Fruit fly (Drosophila melanogaster) whole organism, embryonic: Measurements from ENCODE around the gene CG18081.
A peak's percentile ranks its signal among the peaks of the same experiment; 100 is the strongest.

Source experiments
- CG11723 ChIP-seq: fragments of 200-800 bp; sonication (Bioruptor generic); optimal IDR thresholded peaks from 2 replicates; lab custom pipeline; 2017; ENCODE audit warnings: missing biosample characterization, mild to moderate bottlenecking, missing genetic modification characterization
- CG12219 ChIP-seq: fragments of 200-800 bp; sonication (Bioruptor generic); optimal IDR thresholded peaks from 3 replicates; lab custom pipeline; 2018; ENCODE audit warnings: missing biosample characterization, mild to moderate bottlenecking, missing genetic modification characterization
- CG12236 ChIP-seq: fragments of 200-800 bp; sonication (Bioruptor generic); optimal IDR thresholded peaks from 2 replicates; lab custom pipeline; 2016; ENCODE audit warnings: missing biosample characterization, missing genetic modification characterization
- CG12299 ChIP-seq: fragments of 200-800 bp; sonication (Bioruptor generic); optimal IDR thresholded peaks from 2 replicates; lab custom pipeline; 2018; ENCODE audit warnings: missing biosample characterization, mild to moderate bottlenecking, missing genetic modification characterization
- CG1233 ChIP-seq: fragments of 200-800 bp; sonication (Bioruptor generic); optimal IDR thresholded peaks from 4 replicates; lab custom pipeline; 2018; ENCODE audit warnings: missing biosample characterization, mild to moderate bottlenecking, missing genetic modification characterization
- CG12942 ChIP-seq: fragments of 200-800 bp; sonication (Bioruptor generic); optimal IDR thresholded peaks from 3 replicates; lab custom pipeline; 2016; ENCODE audit warnings: missing biosample characterization, missing genetic modification characterization
- CG14441 ChIP-seq: fragments of 200-800 bp; sonication (Bioruptor generic); IDR thresholded peaks from 2 replicates; pipeline ENCODE4 v1.3.6; 2022; ENCODE audit warnings: missing biosample characterization, missing genetic modification characterization
- CG1602 ChIP-seq: fragments of 200-800 bp; sonication (Bioruptor generic); optimal IDR thresholded peaks from 3 replicates; lab custom pipeline; 2016; ENCODE audit warnings: missing biosample characterization, missing genetic modification characterization
- CG16815 ChIP-seq: fragments of 200-800 bp; sonication (Bioruptor generic); optimal IDR thresholded peaks from 3 replicates; lab custom pipeline; 2017; ENCODE audit warnings: missing biosample characterization, mild to moderate bottlenecking, missing genetic modification characterization
- CG17359 ChIP-seq: fragments of 200-800 bp; sonication (Bioruptor generic); optimal IDR thresholded peaks from 3 replicates; lab custom pipeline; 2018; ENCODE audit warnings: missing biosample characterization, mild to moderate bottlenecking, missing genetic modification characterization, moderate library complexity
- CG30020 ChIP-seq: fragments of 200-800 bp; optimal IDR thresholded peaks from 2 replicates; lab custom pipeline; 2019; ENCODE audit warnings: missing biosample characterization, mild to moderate bottlenecking, missing genetic modification characterization, moderate library complexity
- CG3838 ChIP-seq: fragments of 200-800 bp; sonication (Bioruptor generic); optimal IDR thresholded peaks from 3 replicates; lab custom pipeline; 2016; ENCODE audit warnings: missing biosample characterization, missing genetic modification characterization
- CG5953 ChIP-seq: fragments of 200-800 bp; sonication (Bioruptor generic); IDR thresholded peaks from 2 replicates; pipeline ENCODE4 v1.3.6; 2022; ENCODE audit warnings: missing biosample characterization, missing genetic modification characterization
- CG7928 ChIP-seq: fragments of 200-800 bp; sonication (Bioruptor generic); optimal IDR thresholded peaks from 2 replicates; lab custom pipeline; 2017; ENCODE audit warnings: missing biosample characterization, mild to moderate bottlenecking, missing genetic modification characterization
- CG8281 ChIP-seq: fragments of 200-800 bp; sonication (Bioruptor generic); optimal IDR thresholded peaks from 2 replicates; lab custom pipeline; 2018; ENCODE audit warnings: missing biosample characterization, mild to moderate bottlenecking, missing genetic modification characterization, moderate library complexity
- CG8944 ChIP-seq: fragments of 200-800 bp; sonication (Bioruptor generic); optimal IDR thresholded peaks from 3 replicates; lab custom pipeline; 2016; ENCODE audit warnings: missing biosample characterization, missing genetic modification characterization
- CG9727 ChIP-seq: fragments of 200-800 bp; sonication (Bioruptor generic); optimal IDR thresholded peaks from 3 replicates; lab custom pipeline; 2017; ENCODE audit warnings: missing biosample characterization, mild to moderate bottlenecking, missing genetic modification characterization
- Doc3 ChIP-seq: fragments of 200-800 bp; sonication (Bioruptor generic); IDR thresholded peaks from 3 replicates; pipeline ENCODE4 v1.3.6; 2022; ENCODE audit warnings: missing biosample characterization, missing genetic modification characterization; ENCODE audit not compliant: partially characterized antibody
- E2f2 ChIP-seq: fragments of 200-800 bp; sonication (Bioruptor generic); IDR thresholded peaks from 2 replicates; pipeline ENCODE4 v1.3.6; 2022; ENCODE audit warnings: missing biosample characterization, missing genetic modification characterization
- HHEX ChIP-seq: fragments of 200-800 bp; sonication (Bioruptor generic); optimal IDR thresholded peaks from 3 replicates; lab custom pipeline; 2017; ENCODE audit warnings: missing biosample characterization, mild to moderate bottlenecking, missing genetic modification characterization, missing genetic modification reagents
- Neu2 ChIP-seq: fragments of 200-800 bp; sonication (Bioruptor generic); optimal IDR thresholded peaks from 3 replicates; lab custom pipeline; 2016; ENCODE audit warnings: missing biosample characterization, missing genetic modification characterization, borderline replicate concordance
- Oli ChIP-seq: fragments of 200-800 bp; sonication (Bioruptor generic); optimal IDR thresholded peaks from 2 replicates; lab custom pipeline; 2018; ENCODE audit warnings: missing biosample characterization, mild to moderate bottlenecking, missing genetic modification characterization, moderate library complexity
- Scr ChIP-seq: fragments of 200-800 bp; sonication (Bioruptor generic); IDR thresholded peaks from 2 replicates; pipeline ENCODE4 v1.3.6; 2022; ENCODE audit warnings: missing biosample characterization, missing genetic modification characterization; ENCODE audit not compliant: partially characterized antibody
- Side ChIP-seq: fragments of 200-800 bp; sonication (Bioruptor generic); optimal IDR thresholded peaks from 2 replicates; lab custom pipeline; 2016; ENCODE audit warnings: missing biosample characterization, missing genetic modification characterization
- Sin3A ChIP-seq: fragments of >200 bp; optimal IDR thresholded peaks from 2 replicates; lab custom pipeline; 2018
- Sry-δ ChIP-seq: fragments of 200-800 bp; sonication (Bioruptor generic); optimal IDR thresholded peaks from 2 replicates; lab custom pipeline; 2016; ENCODE audit warnings: missing biosample characterization, missing genetic modification characterization
- Trl ChIP-seq, 3 experiments: fragments of >200 bp in 2 of 3; fragments of 200-800 bp in 1 of 3; sonication (Bioruptor generic) in 1 of 3; optimal IDR thresholded peaks; 2 replicates in 1 of 3; 3 replicates in 2 of 3; lab custom pipeline; 2016 to 2017; ENCODE audit warnings: missing biosample characterization in 1 of 3, missing genetic modification characterization in 1 of 3
- Usf ChIP-seq: fragments of 200-800 bp; sonication (Bioruptor generic); optimal IDR thresholded peaks from 2 replicates; lab custom pipeline; 2017; ENCODE audit warnings: missing genotype, missing biosample characterization, missing genetic modification characterization
- Vsx1 ChIP-seq: fragments of 200-800 bp; sonication (Bioruptor generic); optimal IDR thresholded peaks from 2 replicates; lab custom pipeline; 2017; ENCODE audit warnings: missing biosample characterization, mild to moderate bottlenecking, missing genetic modification characterization, missing genetic modification reagents
- aop ChIP-seq: fragments of 200-800 bp; sonication (Bioruptor generic); IDR thresholded peaks from 2 replicates; pipeline ENCODE4 v1.3.6; 2022; ENCODE audit warnings: missing biosample characterization, missing genetic modification characterization
- ara ChIP-seq: fragments of 200-800 bp; sonication (Bioruptor generic); IDR thresholded peaks from 2 replicates; pipeline ENCODE4 v1.3.6; 2022; ENCODE audit warnings: missing biosample characterization, missing genetic modification characterization
- bowl ChIP-seq: fragments of 200-800 bp; sonication (Bioruptor generic); IDR thresholded peaks from 2 replicates; pipeline ENCODE4 v1.3.6; 2022; ENCODE audit warnings: missing biosample characterization, missing genetic modification characterization
- chif ChIP-seq, 2 experiments: fragments of 200-800 bp; sonication (Bioruptor generic); optimal IDR thresholded peaks; 3 replicates each; lab custom pipeline; 2016; ENCODE audit warnings: missing biosample characterization in 2 of 2, missing genetic modification characterization in 2 of 2
- danr ChIP-seq: fragments of 200-800 bp; sonication (Bioruptor generic); IDR thresholded peaks from 2 replicates; pipeline ENCODE4 v1.3.6; 2022; ENCODE audit warnings: missing biosample characterization, missing genetic modification characterization
- dysf ChIP-seq: fragments of 200-800 bp; sonication (Bioruptor generic); IDR thresholded peaks from 3 replicates; pipeline ENCODE4 v1.3.6; 2022; ENCODE audit warnings: missing biosample characterization, missing genetic modification characterization
- eve ChIP-seq, 2 experiments: fragments of >200 bp; optimal IDR thresholded peaks; 2 replicates each; lab custom pipeline; 2017; ENCODE audit warnings: missing biosample characterization in 2 of 2, missing genetic modification characterization in 2 of 2
- hkb ChIP-seq, 2 experiments: fragments of 200-800 bp in 1 of 2; fragments of >200 bp in 1 of 2; sonication (Bioruptor generic) in 1 of 2; IDR thresholded peaks in 1 of 2; optimal IDR thresholded peaks in 1 of 2; 2 replicates each; pipeline versions ENCODE4 v1.3.6 to Lab custom; 2017 to 2022; ENCODE audit warnings: missing biosample characterization in 1 of 2, missing genetic modification characterization in 1 of 2
- hth ChIP-seq: fragments of >200 bp; optimal IDR thresholded peaks from 2 replicates; lab custom pipeline; 2017; ENCODE audit warnings: inconsistent platforms
- jigr1 ChIP-seq: fragments of 200-800 bp; sonication (Bioruptor generic); IDR thresholded peaks from 3 replicates; pipeline ENCODE4 v1.3.6; 2022; ENCODE audit warnings: missing biosample characterization, missing genetic modification characterization
- knrl ChIP-seq: fragments of 200-800 bp; sonication (Bioruptor generic); IDR thresholded peaks from 3 replicates; pipeline ENCODE4 v1.3.6; 2022; ENCODE audit warnings: missing biosample characterization, missing genetic modification characterization; ENCODE audit not compliant: partially characterized antibody
- lab ChIP-seq: fragments of 200-800 bp; sonication (Bioruptor generic); optimal IDR thresholded peaks from 3 replicates; lab custom pipeline; 2017; ENCODE audit warnings: missing biosample characterization, missing genetic modification characterization, mild to moderate bottlenecking, moderate library complexity, missing genetic modification reagents
- mam ChIP-seq: fragments of 200-800 bp; sonication (Bioruptor generic); optimal IDR thresholded peaks from 3 replicates; lab custom pipeline; 2016; ENCODE audit warnings: missing biosample characterization, missing genetic modification characterization
- nerfin-2 ChIP-seq: fragments of 200-800 bp; sonication (Bioruptor generic); IDR thresholded peaks from 2 replicates; pipeline ENCODE4 v1.3.6; 2022; ENCODE audit warnings: missing biosample characterization, missing genetic modification characterization; ENCODE audit not compliant: partially characterized antibody
- oc ChIP-seq: fragments of 200-800 bp; sonication (Bioruptor generic); optimal IDR thresholded peaks from 2 replicates; lab custom pipeline; 2018; ENCODE audit warnings: missing biosample characterization, mild to moderate bottlenecking, missing genetic modification characterization, moderate library complexity
- pho ChIP-seq: fragments of 200-800 bp; sonication (Bioruptor generic); optimal IDR thresholded peaks from 2 replicates; lab custom pipeline; 2016; ENCODE audit warnings: missing biosample characterization, missing genetic modification characterization
- seq ChIP-seq: fragments of 200-800 bp; sonication (Bioruptor generic); IDR thresholded peaks from 2 replicates; pipeline ENCODE4 v1.3.6; 2022; ENCODE audit warnings: missing biosample characterization, missing genetic modification characterization
- tap ChIP-seq: fragments of 200-800 bp; optimal IDR thresholded peaks from 3 replicates; lab custom pipeline; 2019; ENCODE audit warnings: missing biosample characterization, mild to moderate bottlenecking, missing genetic modification characterization, moderate library complexity
- tup ChIP-seq: fragments of 200-800 bp; sonication (Bioruptor generic); optimal IDR thresholded peaks from 2 replicates; lab custom pipeline; 2016; ENCODE audit warnings: missing biosample characterization, mild to moderate bottlenecking, missing genetic modification characterization, moderate library complexity
- wdn ChIP-seq: fragments of 200-800 bp; sonication (Bioruptor generic); IDR thresholded peaks from 2 replicates; pipeline ENCODE4 v1.3.6; 2022; ENCODE audit warnings: missing biosample characterization, missing genetic modification characterization
- z ChIP-seq: fragments of 200-800 bp; sonication (Bioruptor generic); IDR thresholded peaks from 3 replicates; pipeline ENCODE4 v1.3.6; 2022; ENCODE audit warnings: missing biosample characterization, missing genetic modification characterization
- zfh2 ChIP-seq: fragments of 200-800 bp; sonication (Bioruptor generic); optimal IDR thresholded peaks from 2 replicates; lab custom pipeline; 2016; ENCODE audit warnings: missing biosample characterization, missing genetic modification characterization

Gene CG18081

DNA sequence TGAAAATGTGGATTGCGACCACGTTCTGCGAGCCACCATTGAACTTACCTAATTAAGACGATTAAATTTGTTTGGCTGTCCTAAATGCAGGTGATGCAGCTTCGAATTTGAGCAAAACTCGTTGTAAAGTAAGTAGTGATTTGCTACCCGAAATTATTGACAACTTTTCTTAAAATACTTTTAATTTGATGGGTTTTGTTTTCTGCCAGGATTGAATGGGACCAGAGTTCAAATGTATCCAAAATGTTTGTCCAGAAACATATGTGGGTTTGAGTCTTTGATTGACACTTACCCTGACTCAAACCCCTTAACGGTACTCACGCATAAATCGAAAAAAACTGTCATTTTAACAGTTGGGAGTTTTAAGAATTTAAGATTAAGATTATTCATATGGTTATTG is 2.0 kb upstream of the CG18081 start, which contains the start of gene CG15715 (continued):
- TF ChIP-seq z (GFP tag; lab: Robert Waterston, UW) (no peak), CG1602 (GFP tag; lab: Kevin White, UChicago) (no peak), CG8281 (tag; lab: Kevin White, UChicago) (no peak), Sin3A (lab: Kevin White, UChicago) (no peak), Neu2 (GFP tag; lab: Kevin White, UChicago) (no peak), aop (GFP tag; lab: Robert Waterston, UW) (no peak), Side (GFP tag; lab: Kevin White, UChicago) (no peak), tap (tag; lab: Kevin White, UChicago) (no peak), CG9727 (GFP tag; lab: Kevin White, UChicago) (no peak), CG14441 (no peak), danr (GFP tag; lab: Robert Waterston, UW) (no peak), CG7928 (GFP tag; lab: Kevin White, UChicago) (no peak), CG16815 (GFP tag; lab: Kevin White, UChicago) (no peak), Usf (GFP tag; lab: Kevin White, UChicago) (no peak), wdn (GFP tag; lab: Robert Waterston, UW) (no peak), bowl (no peak), hth (lab: Kevin White, UChicago) (no peak), CG12942 (GFP tag; lab: Kevin White, UChicago) (no peak), CG3838 (GFP tag; lab: Kevin White, UChicago) (no peak), Trl (optimal IDR thresholded peaks at IDR 0.05; lab: Kevin White, UChicago) (no peak), Trl (GFP tag; optimal IDR thresholded peaks at IDR 0.05; lab: Kevin White, UChicago) (no peak), dysf (GFP tag; lab: Robert Waterston, UW) (no peak), CG12299 (tag; lab: Kevin White, UChicago) (no peak), seq (GFP tag; lab: Robert Waterston, UW) (no peak; the same call in 1 of the 2 replicates), jigr1 (GFP tag; lab: Robert Waterston, UW) (no peak), knrl (GFP tag; lab: Robert Waterston, UW) (peak; percentile 56; the same call in 2 of the 3 replicates), CG11723 (GFP tag; lab: Kevin White, UChicago) (no peak), Sry-δ (peak; percentile 56), nerfin-2 (GFP tag; lab: Robert Waterston, UW) (no peak), oc (no peak), Vsx1 (GFP tag; lab: Kevin White, UChicago) (no peak), E2f2 (GFP tag; lab: Robert Waterston, UW) (peak; percentile 44; the same call in 1 of the 2 replicates), ara (no peak), Scr (GFP tag; lab: Robert Waterston, UW) (peak; percentile 30; the same call in 1 of the 2 replicates), CG30020 (peak; percentile 37), HHEX (GFP tag; lab: Kevin White, UChicago) (no peak), Oli (tag; lab: Kevin White, UChicago) (no peak), CG17359 (tag; lab: Kevin White, UChicago) (no peak), lab (GFP tag; lab: Kevin White, UChicago) (no peak), mam (GFP tag; lab: Kevin White, UChicago) (no peak), CG12219 (GFP tag; lab: Kevin White, UChicago) (no peak), zfh2 (GFP tag; lab: Kevin White, UChicago) (no peak), CG12236 (GFP tag; lab: Kevin White, UChicago) (no peak), tup (GFP tag; lab: Kevin White, UChicago) (no peak), Doc3 (no peak), eve (GFP tag; optimal IDR thresholded peaks at IDR 0.05; lab: Kevin White, UChicago) (peak in 1 of 2 experiments; percentile 69), pho (GFP tag; lab: Kevin White, UChicago) (peak; percentile 9), CG5953 (GFP tag; lab: Robert Waterston, UW) (no peak), hkb (optimal IDR thresholded peaks at IDR 0.05; lab: Kevin White, UChicago) (no peak), hkb (GFP tag; IDR thresholded peaks at IDR 0.05; lab: Robert Waterston, UW) (no peak), chif (GFP tag; optimal IDR thresholded peaks at IDR 0.05; lab: Kevin White, UChicago) (no peak), CG8944 (GFP tag; lab: Kevin White, UChicago) (no peak), CG1233 (GFP tag; lab: Kevin White, UChicago) (no peak)
